Fruit fly (Drosophila melanogaster) whole organism, embryonic: ENCODE results near the gene CG15308.

Experiments used
- Ada2b ChIP-seq: fragments of 200-800 bp; sonication (Bioruptor generic); IDR thresholded peaks from 2 replicates; pipeline ENCODE4 v1.3.6; 2022; ENCODE audit warnings: missing biosample characterization, missing genetic modification characterization
- Aef1 ChIP-seq: fragments of 200-800 bp; sonication (Bioruptor generic); IDR thresholded peaks from 3 replicates; pipeline ENCODE4 v1.3.6; 2022; ENCODE audit warnings: missing biosample characterization, missing genetic modification characterization
- Atf6 ChIP-seq: fragments of 200-800 bp; sonication (Bioruptor generic); IDR thresholded peaks from 2 replicates; pipeline ENCODE4 v1.3.6; 2022; ENCODE audit warnings: missing biosample characterization, missing genetic modification characterization
- CG10431 ChIP-seq: fragments of 200-800 bp; sonication (Bioruptor generic); optimal IDR thresholded peaks from 3 replicates; lab custom pipeline; 2018; ENCODE audit warnings: missing biosample characterization, mild to moderate bottlenecking, missing genetic modification characterization
- CG11398 ChIP-seq: fragments of 200-800 bp; sonication (Bioruptor generic); optimal IDR thresholded peaks from 2 replicates; lab custom pipeline; 2016; ENCODE audit warnings: missing biosample characterization, missing genetic modification characterization
- CG12769 ChIP-seq: fragments of 200-800 bp; sonication (Bioruptor generic); optimal IDR thresholded peaks from 2 replicates; lab custom pipeline; 2019; ENCODE audit warnings: missing biosample characterization, mild to moderate bottlenecking, missing genetic modification characterization, moderate library complexity
- CG12942 ChIP-seq: fragments of 200-800 bp; sonication (Bioruptor generic); optimal IDR thresholded peaks from 3 replicates; lab custom pipeline; 2016; ENCODE audit warnings: missing biosample characterization, missing genetic modification characterization
- CG14667 ChIP-seq: fragments of 200-800 bp; sonication (Bioruptor generic); IDR thresholded peaks from 2 replicates; pipeline ENCODE4 v1.3.6; 2022; ENCODE audit warnings: missing biosample characterization, missing genetic modification characterization
- CG14710 ChIP-seq: fragments of 200-800 bp; sonication (Bioruptor generic); optimal IDR thresholded peaks from 3 replicates; lab custom pipeline; 2019; ENCODE audit warnings: missing biosample characterization, mild to moderate bottlenecking, missing genetic modification characterization, moderate library complexity
- CG15601 ChIP-seq: fragments of 200-800 bp; sonication (Bioruptor generic); optimal IDR thresholded peaks from 3 replicates; lab custom pipeline; 2019; ENCODE audit warnings: missing biosample characterization, mild to moderate bottlenecking, missing genetic modification characterization, moderate library complexity
- CG1603 ChIP-seq: fragments of 200-800 bp; sonication (Bioruptor generic); optimal IDR thresholded peaks from 2 replicates; lab custom pipeline; 2019; ENCODE audit warnings: missing biosample characterization, mild to moderate bottlenecking, missing genetic modification characterization, moderate library complexity
- CG2116 ChIP-seq: fragments of 200-800 bp; sonication (Bioruptor generic); optimal IDR thresholded peaks from 3 replicates; lab custom pipeline; 2018; ENCODE audit warnings: missing biosample characterization, mild to moderate bottlenecking, missing genetic modification characterization
- CG31441 ChIP-seq: fragments of 200-800 bp; sonication (Bioruptor generic); IDR thresholded peaks from 2 replicates; pipeline ENCODE4 v1.3.6; 2022; ENCODE audit warnings: missing biosample characterization, missing genetic modification characterization
- CG34224 ChIP-seq: fragments of 200-800 bp; sonication (Bioruptor generic); IDR thresholded peaks from 3 replicates; pipeline ENCODE4 v1.3.6; 2022; ENCODE audit warnings: missing biosample characterization, missing genetic modification characterization; ENCODE audit not compliant: partially characterized antibody
- CG4328 ChIP-seq: fragments of 200-800 bp; sonication (Bioruptor generic); optimal IDR thresholded peaks from 3 replicates; lab custom pipeline; 2017; ENCODE audit warnings: missing biosample characterization, missing genetic modification reagents, missing genetic modification characterization
- CG5245 ChIP-seq: fragments of 200-800 bp; sonication (Bioruptor generic); optimal IDR thresholded peaks from 3 replicates; lab custom pipeline; 2016; ENCODE audit warnings: missing biosample characterization, missing genetic modification characterization
- CG8765 ChIP-seq: fragments of 200-800 bp; sonication (Bioruptor generic); IDR thresholded peaks from 2 replicates; pipeline ENCODE4 v1.3.6; 2022; ENCODE audit warnings: missing biosample characterization, missing genetic modification characterization
- CG9609 ChIP-seq: fragments of 200-800 bp; sonication (Bioruptor generic); optimal IDR thresholded peaks from 3 replicates; lab custom pipeline; 2016; ENCODE audit warnings: missing biosample characterization, missing genetic modification characterization
- CG9932 ChIP-seq: fragments of 200-800 bp; sonication (Bioruptor generic); IDR thresholded peaks from 2 replicates; pipeline ENCODE4 v1.3.6; 2022; ENCODE audit warnings: missing biosample characterization, missing genetic modification characterization
- CoRest ChIP-seq: fragments of 200-800 bp; sonication (Bioruptor generic); optimal IDR thresholded peaks from 3 replicates; lab custom pipeline; 2018; ENCODE audit warnings: missing biosample characterization, mild to moderate bottlenecking, missing genetic modification characterization, moderate library complexity
- D ChIP-seq, 2 experiments: fragments of 200-800 bp in 1 of 2; fragments of >200 bp in 1 of 2; sonication (Bioruptor generic) in 1 of 2; optimal IDR thresholded peaks; 2 replicates in 1 of 2; 3 replicates in 1 of 2; lab custom pipeline; 2017; ENCODE audit warnings: mild to moderate bottlenecking in 1 of 2, missing biosample characterization in 1 of 2, missing genetic modification characterization in 1 of 2, missing genetic modification reagents in 1 of 2
- Dp ChIP-seq: fragments of 200-800 bp; sonication (Bioruptor generic); optimal IDR thresholded peaks from 2 replicates; lab custom pipeline; 2018; ENCODE audit warnings: missing biosample characterization, mild to moderate bottlenecking, missing genetic modification characterization, moderate library complexity
- HLH54F ChIP-seq: fragments of 200-800 bp; sonication (Bioruptor generic); optimal IDR thresholded peaks from 3 replicates; lab custom pipeline; 2016; ENCODE audit warnings: missing biosample characterization, missing genetic modification characterization
- Lim3 ChIP-seq: fragments of 200-800 bp; sonication (Bioruptor generic); IDR thresholded peaks from 2 replicates; pipeline ENCODE4 v1.3.6; 2022; ENCODE audit warnings: missing biosample characterization, missing genetic modification characterization
- Mad ChIP-seq: fragments of 200-800 bp; sonication (Bioruptor generic); optimal IDR thresholded peaks from 2 replicates; lab custom pipeline; 2016; ENCODE audit warnings: missing biosample characterization, missing genetic modification characterization
- NfI ChIP-seq: fragments of 200-800 bp; sonication (Bioruptor generic); optimal IDR thresholded peaks from 3 replicates; lab custom pipeline; 2018; ENCODE audit warnings: missing biosample characterization, mild to moderate bottlenecking, missing genetic modification characterization, moderate library complexity
- Pdp1 ChIP-seq, 2 experiments: fragments of 200-800 bp; sonication (Bioruptor generic); optimal IDR thresholded peaks; 3 replicates each; lab custom pipeline; 2016; ENCODE audit warnings: missing biosample characterization in 2 of 2, missing genetic modification characterization in 2 of 2, mild to moderate bottlenecking in 1 of 2, moderate library complexity in 1 of 2
- Rx ChIP-seq: fragments of 200-800 bp; sonication (Bioruptor generic); IDR thresholded peaks from 2 replicates; pipeline ENCODE4 v1.3.6; 2022; ENCODE audit warnings: missing biosample characterization, missing genetic modification characterization
- Sox102F ChIP-seq: fragments of 200-800 bp; sonication (Bioruptor generic); optimal IDR thresholded peaks from 2 replicates; lab custom pipeline; 2018; ENCODE audit warnings: missing biosample characterization, mild to moderate bottlenecking, missing genetic modification characterization, moderate library complexity
- Vsx1 ChIP-seq: fragments of 200-800 bp; sonication (Bioruptor generic); optimal IDR thresholded peaks from 2 replicates; lab custom pipeline; 2017; ENCODE audit warnings: missing biosample characterization, mild to moderate bottlenecking, missing genetic modification characterization, missing genetic modification reagents
- amos ChIP-seq: fragments of 200-800 bp; sonication (Bioruptor generic); IDR thresholded peaks from 2 replicates; pipeline ENCODE4 v1.3.6; 2022; ENCODE audit warnings: missing biosample characterization, missing genetic modification characterization; ENCODE audit not compliant: partially characterized antibody
- ato ChIP-seq: fragments of 200-800 bp; sonication (Bioruptor generic); IDR thresholded peaks from 2 replicates; pipeline ENCODE4 v1.3.6; 2022; ENCODE audit warnings: missing biosample characterization, missing genetic modification characterization; ENCODE audit not compliant: partially characterized antibody
- br ChIP-seq: fragments of >200 bp; optimal IDR thresholded peaks from 2 replicates; lab custom pipeline; 2017
- chif ChIP-seq, 2 experiments: fragments of 200-800 bp; sonication (Bioruptor generic); optimal IDR thresholded peaks; 3 replicates each; lab custom pipeline; 2016; ENCODE audit warnings: missing biosample characterization in 2 of 2, missing genetic modification characterization in 2 of 2
- ci ChIP-seq: fragments of 200-800 bp; sonication (Bioruptor generic); IDR thresholded peaks from 3 replicates; pipeline ENCODE4 v1.3.6; 2022; ENCODE audit warnings: missing biosample characterization, missing genetic modification characterization
- danr ChIP-seq: fragments of 200-800 bp; sonication (Bioruptor generic); IDR thresholded peaks from 2 replicates; pipeline ENCODE4 v1.3.6; 2022; ENCODE audit warnings: missing biosample characterization, missing genetic modification characterization
- disco-r ChIP-seq: fragments of 200-800 bp; sonication (Bioruptor generic); optimal IDR thresholded peaks from 2 replicates; lab custom pipeline; 2016; ENCODE audit warnings: missing biosample characterization, missing genetic modification characterization
- dmrt11E ChIP-seq: fragments of 200-800 bp; sonication (Bioruptor generic); optimal IDR thresholded peaks from 3 replicates; lab custom pipeline; 2018; ENCODE audit warnings: missing biosample characterization, mild to moderate bottlenecking, missing genetic modification characterization, moderate library complexity
- dmrt99B ChIP-seq: fragments of 200-800 bp; sonication (Bioruptor generic); optimal IDR thresholded peaks from 2 replicates; lab custom pipeline; 2018; ENCODE audit warnings: missing biosample characterization, mild to moderate bottlenecking, missing genetic modification characterization, moderate library complexity
- hb ChIP-seq: fragments of 200-800 bp; sonication (Bioruptor generic); IDR thresholded peaks from 3 replicates; pipeline ENCODE4 v1.3.6; 2022; ENCODE audit warnings: missing biosample characterization, missing genetic modification characterization; ENCODE audit not compliant: partially characterized antibody
- jumu ChIP-seq: fragments of 200-800 bp; sonication (Bioruptor generic); optimal IDR thresholded peaks from 3 replicates; lab custom pipeline; 2016; ENCODE audit warnings: missing biosample characterization, missing genetic modification characterization
- lola ChIP-seq, 3 experiments: fragments of >200 bp in 2 of 3; fragments of 200-800 bp in 1 of 3; sonication (Bioruptor generic) in 1 of 3; optimal IDR thresholded peaks; 2 replicates each; lab custom pipeline; 2017 to 2019; ENCODE audit warnings: missing biosample characterization in 3 of 3, missing genetic modification characterization in 3 of 3, mild to moderate bottlenecking in 1 of 3, moderate library complexity in 1 of 3
- lov ChIP-seq, 2 experiments: fragments of 200-800 bp in 1 of 2; fragments of >200 bp in 1 of 2; sonication (Bioruptor generic) in 1 of 2; IDR thresholded peaks in 1 of 2; optimal IDR thresholded peaks in 1 of 2; 2 replicates in 1 of 2; 3 replicates in 1 of 2; pipeline versions ENCODE4 v1.3.6 to Lab custom; 2017 to 2022; ENCODE audit warnings: missing biosample characterization in 1 of 2, missing genetic modification characterization in 1 of 2
- odd ChIP-seq: fragments of 200-800 bp; sonication (Bioruptor generic); optimal IDR thresholded peaks from 2 replicates; lab custom pipeline; 2017; ENCODE audit warnings: missing biosample characterization, mild to moderate bottlenecking, missing genetic modification characterization
- phol ChIP-seq: fragments of 200-800 bp; sonication (Bioruptor generic); optimal IDR thresholded peaks from 3 replicates; lab custom pipeline; 2018; ENCODE audit warnings: missing biosample characterization, mild to moderate bottlenecking, missing genetic modification characterization, moderate library complexity
- shn ChIP-seq: fragments of 200-800 bp; sonication (Bioruptor generic); optimal IDR thresholded peaks from 3 replicates; lab custom pipeline; 2016; ENCODE audit warnings: missing biosample characterization, missing genetic modification characterization
- wdn ChIP-seq: fragments of 200-800 bp; sonication (Bioruptor generic); IDR thresholded peaks from 2 replicates; pipeline ENCODE4 v1.3.6; 2022; ENCODE audit warnings: missing biosample characterization, missing genetic modification characterization
- zfh1 ChIP-seq: fragments of 200-800 bp; sonication (Bioruptor generic); IDR thresholded peaks from 3 replicates; pipeline ENCODE4 v1.3.6; 2022; ENCODE audit warnings: missing biosample characterization, missing genetic modification characterization

The CG15308 gene

dm6 chrX:10263165-10263956, 44.4 kb upstream of the CG15308 start, which contains the start of gene Hk (continued):
- peak; percentile 34 for TF ChIP-seq CG9609 (GFP tag; lab: Kevin White, UChicago)
- TF ChIP-seq Rx (GFP tag; lab: Robert Waterston, UW), result no peak
- peak; percentile 48; the same call in 1 of the 2 replicates for TF ChIP-seq Ada2b (GFP tag; lab: Robert Waterston, UW)
- TF ChIP-seq lov (optimal IDR thresholded peaks at IDR 0.05; lab: Kevin White, UChicago), result no peak
- TF ChIP-seq lov (GFP tag; IDR thresholded peaks at IDR 0.05; lab: Robert Waterston, UW), result no peak
- no peak for TF ChIP-seq lola (GFP tag; optimal IDR thresholded peaks at IDR 0.05; lab: Kevin White, UChicago)
- TF ChIP-seq zfh1 (GFP tag; lab: Robert Waterston, UW), result no peak
- TF ChIP-seq Aef1 (GFP tag; lab: Robert Waterston, UW), result no peak
- TF ChIP-seq danr (GFP tag; lab: Robert Waterston, UW), result no peak
- TF ChIP-seq CG34224 (GFP tag; lab: Robert Waterston, UW), result no peak
- no peak for TF ChIP-seq D (optimal IDR thresholded peaks at IDR 0.05; lab: Kevin White, UChicago)
- TF ChIP-seq D (GFP tag; optimal IDR thresholded peaks at IDR 0.05; lab: Kevin White, UChicago), result peak; percentile 3
- no peak for TF ChIP-seq amos (GFP tag; lab: Robert Waterston, UW)
- no peak for TF ChIP-seq disco-r (GFP tag; lab: Kevin White, UChicago)
- TF ChIP-seq phol, result peak; percentile 22
- no peak for TF ChIP-seq CG4328 (GFP tag; lab: Kevin White, UChicago)
- no peak for TF ChIP-seq hb (GFP tag; lab: Robert Waterston, UW)
- TF ChIP-seq NfI (GFP tag; lab: Kevin White, UChicago), result peak; percentile 25
- TF ChIP-seq CG10431 (GFP tag; lab: Kevin White, UChicago), result no peak
- no peak for TF ChIP-seq CG11398 (GFP tag; lab: Kevin White, UChicago)
- no peak for TF ChIP-seq CG14667 (GFP tag; lab: Robert Waterston, UW)
- TF ChIP-seq CG8765 (GFP tag; lab: Robert Waterston, UW), result no peak
- TF ChIP-seq Pdp1 (GFP tag; optimal IDR thresholded peaks at IDR 0.05; lab: Kevin White, UChicago), result peak; percentile 15 to 74
- TF ChIP-seq Atf6 (GFP tag; lab: Robert Waterston, UW), result peak; percentile 13; the same call in 1 of the 2 replicates
- peak; percentile 25 for TF ChIP-seq dmrt99B (tag; lab: Kevin White, UChicago)
- TF ChIP-seq chif (GFP tag; optimal IDR thresholded peaks at IDR 0.05; lab: Kevin White, UChicago), result peak; percentile 26 to 44
- no peak for TF ChIP-seq CG14710 (tag; lab: Kevin White, UChicago)
- TF ChIP-seq CG9932 (GFP tag; lab: Robert Waterston, UW), result peak; percentile 21; the same call in 1 of the 2 replicates
- TF ChIP-seq Mad (GFP tag; lab: Kevin White, UChicago), result no peak
- no peak for TF ChIP-seq CG5245 (GFP tag; lab: Kevin White, UChicago)
- TF ChIP-seq Lim3 (GFP tag; lab: Robert Waterston, UW), result no peak
- TF ChIP-seq HLH54F (GFP tag; lab: Kevin White, UChicago), result peak; percentile 43
- no peak for TF ChIP-seq br
- peak; percentile 49 for TF ChIP-seq CG12769 (tag; lab: Kevin White, UChicago)
- TF ChIP-seq CG12942 (GFP tag; lab: Kevin White, UChicago), result no peak
- TF ChIP-seq Sox102F (GFP tag; lab: Kevin White, UChicago), result peak; percentile 38
- no peak for TF ChIP-seq shn
- peak; percentile 26 for TF ChIP-seq dmrt11E (tag; lab: Kevin White, UChicago)
- TF ChIP-seq jumu (GFP tag; lab: Kevin White, UChicago), result no peak
- TF ChIP-seq Vsx1 (GFP tag; lab: Kevin White, UChicago), result no peak
- TF ChIP-seq wdn (GFP tag; lab: Robert Waterston, UW), result 0 out of 2 replicates have a peak, but pooled peaks have one; percentile 24
- TF ChIP-seq CG2116, result no peak
- TF ChIP-seq CG15601 (tag; lab: Kevin White, UChicago), result no peak
- TF ChIP-seq ci, result no peak
- no peak for TF ChIP-seq odd (GFP tag; lab: Kevin White, UChicago)
- TF ChIP-seq Dp (GFP tag; lab: Kevin White, UChicago), result no peak
- peak; percentile 15 for TF ChIP-seq CG1603 (tag; lab: Kevin White, UChicago)
- no peak for TF ChIP-seq CG31441 (GFP tag; lab: Robert Waterston, UW)
- TF ChIP-seq ato, result no peak
- TF ChIP-seq CoRest (tag; lab: Kevin White, UChicago), result peak; percentile 29
